Worm (Caenorhabditis elegans) whole organism, L4 larva: ENCODE results near the gene zfp-1.

Experiments
- F37D6.2 ChIP-seq: sonication (generic microtip); optimal IDR thresholded peaks from 2 replicates; lab custom pipeline; 2016; ENCODE audit warnings: mild to moderate bottlenecking, missing genetic modification characterization, missing compliant biosample characterization
- F49E8.2 ChIP-seq: sonication (generic microtip); optimal IDR thresholded peaks from 2 replicates; lab custom pipeline; 2016; ENCODE audit warnings: missing compliant biosample characterization, mild to moderate bottlenecking, missing genetic modification characterization, borderline replicate concordance
- R02D3.7 ChIP-seq: fragments of 150-350 bp; sonication (generic microtip); optimal IDR thresholded peaks from 3 replicates; lab custom pipeline; 2014; ENCODE audit warnings: missing biosample characterization, missing genetic modification characterization
- T20F7.1 ChIP-seq: fragments of 200-800 bp; sonication (Bioruptor generic); optimal IDR thresholded peaks from 2 replicates; lab custom pipeline; 2018; ENCODE audit warnings: mild to moderate bottlenecking, missing genetic modification characterization, missing compliant biosample characterization
- Y75B8A.6 ChIP-seq: fragments of 200-800 bp; sonication (Bioruptor generic); IDR thresholded peaks from 2 replicates; pipeline ENCODE4 v1.3.6; 2022; ENCODE audit warnings: missing genetic modification reagents, missing genetic modification characterization, missing compliant biosample characterization
- ZK546.5 ChIP-seq, 2 experiments: sonication (generic microtip); optimal IDR thresholded peaks; 2 replicates each; lab custom pipeline; 2017; ENCODE audit warnings: missing biosample characterization in 2 of 2, missing genetic modification characterization in 2 of 2
- aly-2 ChIP-seq: sonication (generic microtip); optimal IDR thresholded peaks from 2 replicates; lab custom pipeline; 2018; ENCODE audit warnings: missing biosample characterization, missing genetic modification characterization
- ama-1 ChIP-seq: fragments of 150-350 bp; optimal IDR thresholded peaks from 2 replicates; lab custom pipeline; 2014; ENCODE audit warnings: inconsistent platforms, mixed read lengths
- ceh-20 ChIP-seq: fragments of 200-800 bp; sonication (Bioruptor generic); IDR thresholded peaks from 2 replicates; pipeline ENCODE4 v1.3.6; 2022; ENCODE audit warnings: missing genetic modification reagents, missing genetic modification characterization, missing compliant biosample characterization
- ceh-28 ChIP-seq: fragments of 150-350 bp; optimal IDR thresholded peaks from 2 replicates; lab custom pipeline; 2014; ENCODE audit warnings: missing biosample characterization, missing genetic modification reagents, missing genetic modification characterization
- ceh-32 ChIP-seq: sonication (generic microtip); optimal IDR thresholded peaks from 2 replicates; lab custom pipeline; 2016; ENCODE audit warnings: mild to moderate bottlenecking, missing genetic modification characterization, missing compliant biosample characterization; ENCODE audit not compliant: poor library complexity
- ceh-62 ChIP-seq: sonication (generic microtip); optimal IDR thresholded peaks from 2 replicates; lab custom pipeline; 2017; ENCODE audit warnings: missing biosample characterization, missing genetic modification characterization
- daf-8 ChIP-seq: fragments of 200-800 bp; sonication (Bioruptor generic); IDR thresholded peaks from 2 replicates; pipeline ENCODE4 v1.3.6; 2022; ENCODE audit warnings: missing genetic modification characterization, missing compliant biosample characterization
- dmd-6 ChIP-seq: fragments of 200-800 bp; sonication (Bioruptor generic); IDR thresholded peaks from 2 replicates; pipeline ENCODE4 v1.3.6; 2022; ENCODE audit warnings: missing genetic modification reagents, missing genetic modification characterization, missing compliant biosample characterization
- dmd-8 ChIP-seq: fragments of 200-800 bp; sonication (Bioruptor generic); IDR thresholded peaks from 2 replicates; pipeline ENCODE4 v1.3.6; 2022; ENCODE audit warnings: missing genetic modification characterization, missing compliant biosample characterization
- duxl-1 ChIP-seq: sonication (generic microtip); optimal IDR thresholded peaks from 2 replicates; lab custom pipeline; 2016; ENCODE audit warnings: mild to moderate bottlenecking, missing genetic modification characterization, moderate library complexity, missing compliant biosample characterization; ENCODE audit not compliant: poor library complexity
- dve-1 ChIP-seq: sonication (generic microtip); optimal IDR thresholded peaks from 2 replicates; lab custom pipeline; 2017; ENCODE audit warnings: antibody characterized with exemption, mild to moderate bottlenecking, missing genetic modification characterization, missing compliant biosample characterization; ENCODE audit not compliant: insufficient read depth
- egl-27 ChIP-seq: sonication (generic microtip); optimal IDR thresholded peaks from 3 replicates; lab custom pipeline; 2017; ENCODE audit warnings: missing biosample characterization, missing genetic modification reagents, missing genetic modification characterization
- fkh-10 ChIP-seq: fragments of 150-350 bp; optimal IDR thresholded peaks from 2 replicates; lab custom pipeline; 2014; ENCODE audit warnings: missing biosample characterization, missing genetic modification reagents, missing genetic modification characterization
- fos-1 ChIP-seq: fragments of 150-350 bp; optimal IDR thresholded peaks from 2 replicates; lab custom pipeline; 2014; ENCODE audit warnings: missing biosample characterization, missing genetic modification characterization
- gei-8 ChIP-seq: fragments of 200-800 bp; sonication (Bioruptor generic); optimal IDR thresholded peaks from 2 replicates; lab custom pipeline; 2018; ENCODE audit warnings: mild to moderate bottlenecking, missing genetic modification characterization, missing compliant biosample characterization
- hmg-1.1 ChIP-seq: fragments of 200-800 bp; sonication (Bioruptor generic); IDR thresholded peaks from 2 replicates; pipeline ENCODE4 v1.3.6; 2022; ENCODE audit warnings: missing genetic modification reagents, missing genetic modification characterization, missing compliant biosample characterization
- lin-15B ChIP-seq: fragments of 150-350 bp; sonication (generic microtip); optimal IDR thresholded peaks from 3 replicates; lab custom pipeline; 2014; ENCODE audit warnings: missing biosample characterization, missing genetic modification characterization
- lin-29 ChIP-seq: fragments of 200-800 bp; sonication (Bioruptor generic); IDR thresholded peaks from 2 replicates; pipeline ENCODE4 v1.3.6; 2022; ENCODE audit warnings: missing genetic modification reagents, missing genetic modification characterization, missing compliant biosample characterization
- lin-38 ChIP-seq: fragments of 200-800 bp; sonication (Bioruptor generic); IDR thresholded peaks from 2 replicates; pipeline ENCODE4 v1.3.6; 2022; ENCODE audit warnings: missing genetic modification reagents, missing genetic modification characterization, missing compliant biosample characterization
- lir-3 ChIP-seq: sonication (generic microtip); optimal IDR thresholded peaks from 2 replicates; lab custom pipeline; 2016; ENCODE audit warnings: mild to moderate bottlenecking, missing genetic modification characterization, missing compliant biosample characterization
- lsy-2 ChIP-seq, 2 experiments: fragments of 150-350 bp in 1 of 2; sonication (generic microtip) in 1 of 2; optimal IDR thresholded peaks; 2 replicates each; lab custom pipeline; 2014 to 2017; ENCODE audit warnings: missing biosample characterization in 2 of 2, missing genetic modification characterization in 2 of 2
- mdt-29 ChIP-seq: fragments of 200-800 bp; sonication (Bioruptor generic); IDR thresholded peaks from 2 replicates; pipeline ENCODE4 v1.3.6; 2022; ENCODE audit warnings: missing genetic modification reagents, missing genetic modification characterization, missing compliant biosample characterization
- mxl-2 ChIP-seq: fragments of 200-800 bp; sonication (Bioruptor generic); conservative IDR thresholded peaks from 2 replicates; pipeline ENCODE4 v1.3.6; 2022; ENCODE audit warnings: missing genetic modification reagents, missing genetic modification characterization, missing compliant biosample characterization
- mxl-3 ChIP-seq: fragments of 200-800 bp; sonication (Bioruptor generic); optimal IDR thresholded peaks from 2 replicates; lab custom pipeline; 2018; ENCODE audit warnings: mild to moderate bottlenecking, missing genetic modification characterization, missing compliant biosample characterization
- nhr-102 ChIP-seq: sonication (generic microtip); optimal IDR thresholded peaks from 2 replicates; lab custom pipeline; 2016; ENCODE audit warnings: mild to moderate bottlenecking, missing genetic modification characterization, moderate library complexity, missing compliant biosample characterization
- nhr-11 ChIP-seq: fragments of 150-350 bp; optimal IDR thresholded peaks from 2 replicates; lab custom pipeline; 2014; ENCODE audit warnings: missing biosample characterization, missing genetic modification characterization
- nhr-25 ChIP-seq: sonication (generic microtip); optimal IDR thresholded peaks from 2 replicates; lab custom pipeline; 2017; ENCODE audit warnings: missing genetic modification characterization, mild to moderate bottlenecking, missing compliant biosample characterization, antibody characterized with exemption, moderate library complexity, borderline replicate concordance; ENCODE audit not compliant: insufficient read depth
- nhr-28 ChIP-seq: fragments of 150-350 bp; optimal IDR thresholded peaks from 2 replicates; lab custom pipeline; 2014; ENCODE audit warnings: missing biosample characterization, missing genetic modification characterization
- nhr-48 ChIP-seq: sonication (generic microtip); optimal IDR thresholded peaks from 2 replicates; lab custom pipeline; 2016; ENCODE audit warnings: mild to moderate bottlenecking, missing genetic modification characterization, missing compliant biosample characterization
- nhr-76 ChIP-seq: fragments of 150-350 bp; optimal IDR thresholded peaks from 2 replicates; lab custom pipeline; 2014; ENCODE audit warnings: missing biosample characterization, missing genetic modification characterization
- nhr-77 ChIP-seq: fragments of 150-350 bp; optimal IDR thresholded peaks from 2 replicates; lab custom pipeline; 2014; ENCODE audit warnings: missing biosample characterization, missing genetic modification characterization
- pha-4 ChIP-seq, 2 experiments: fragments of 150-350 bp in 1 of 2; fragments of 200-800 bp in 1 of 2; sonication (Bioruptor generic) in 1 of 2; IDR thresholded peaks in 1 of 2; optimal IDR thresholded peaks in 1 of 2; 2 replicates each; pipeline versions ENCODE4 v1.3.6 to Lab custom; 2014 to 2022; ENCODE audit warnings: missing genetic modification characterization in 2 of 2, missing genetic modification reagents in 2 of 2, missing biosample characterization in 1 of 2, missing compliant biosample characterization in 1 of 2
- rbr-2 ChIP-seq: sonication (generic microtip); optimal IDR thresholded peaks from 2 replicates; lab custom pipeline; 2016; ENCODE audit warnings: missing genotype, missing genetic modification characterization, missing compliant biosample characterization
- saeg-2 ChIP-seq: fragments of 200-800 bp; sonication (Bioruptor generic); IDR thresholded peaks from 2 replicates; pipeline ENCODE4 v1.3.6; 2022; ENCODE audit warnings: missing genetic modification reagents, missing genetic modification characterization, missing compliant biosample characterization
- skn-1 ChIP-seq: fragments of 150-350 bp; optimal IDR thresholded peaks from 2 replicates; lab custom pipeline; 2014; ENCODE audit warnings: missing biosample characterization, missing genetic modification characterization
- snpc-1.2 ChIP-seq: fragments of 200-800 bp; sonication (Bioruptor generic); IDR thresholded peaks from 2 replicates; pipeline ENCODE4 v1.3.6; 2022; ENCODE audit warnings: missing genetic modification reagents, missing genetic modification characterization, missing compliant biosample characterization
- spr-1 ChIP-seq: sonication (generic microtip); optimal IDR thresholded peaks from 2 replicates; lab custom pipeline; 2016; ENCODE audit warnings: mild to moderate bottlenecking, missing genetic modification characterization, missing compliant biosample characterization
- spr-3 ChIP-seq: fragments of 200-800 bp; sonication (Bioruptor generic); optimal IDR thresholded peaks from 2 replicates; lab custom pipeline; 2018; ENCODE audit warnings: mild to moderate bottlenecking, missing genetic modification characterization, missing compliant biosample characterization
- unc-39 ChIP-seq: sonication (generic microtip); optimal IDR thresholded peaks from 2 replicates; lab custom pipeline; 2017; ENCODE audit warnings: missing biosample characterization, missing genetic modification characterization
- unc-62 ChIP-seq, 3 experiments: fragments of 150-350 bp in 1 of 3; sonication (generic microtip); optimal IDR thresholded peaks in 2 of 3; peaks in 1 of 3; 1 replicate in 1 of 3; 2 replicates in 2 of 3; lab custom pipeline; 2014 to 2017; ENCODE audit warnings: missing biosample characterization in 3 of 3, missing genetic modification characterization in 3 of 3, missing genetic modification reagents in 3 of 3, missing genotype in 1 of 3
- vab-7 ChIP-seq: fragments of 200-800 bp; sonication (Bioruptor generic); IDR thresholded peaks from 2 replicates; pipeline ENCODE4 v1.3.6; 2022; ENCODE audit warnings: missing genetic modification reagents, missing genetic modification characterization, missing compliant biosample characterization
- zag-1 ChIP-seq: fragments of 150-350 bp; optimal IDR thresholded peaks from 2 replicates; lab custom pipeline; 2014; ENCODE audit warnings: missing biosample characterization, missing genetic modification characterization
- zfp-2 ChIP-seq: sonication (generic microtip); optimal IDR thresholded peaks from 2 replicates; lab custom pipeline; 2016; ENCODE audit warnings: mild to moderate bottlenecking, missing genetic modification characterization, missing compliant biosample characterization
- zfp-3 ChIP-seq: fragments of 200-800 bp; sonication (Bioruptor generic); conservative IDR thresholded peaks from 2 replicates; pipeline ENCODE4 v1.3.6; 2022; ENCODE audit warnings: missing genetic modification reagents, missing genetic modification characterization, missing compliant biosample characterization
- ztf-11 ChIP-seq: fragments of 150-350 bp; optimal IDR thresholded peaks from 2 replicates; lab custom pipeline; 2014; ENCODE audit warnings: missing biosample characterization, missing genetic modification characterization

zfp-1 gene

DNA sequence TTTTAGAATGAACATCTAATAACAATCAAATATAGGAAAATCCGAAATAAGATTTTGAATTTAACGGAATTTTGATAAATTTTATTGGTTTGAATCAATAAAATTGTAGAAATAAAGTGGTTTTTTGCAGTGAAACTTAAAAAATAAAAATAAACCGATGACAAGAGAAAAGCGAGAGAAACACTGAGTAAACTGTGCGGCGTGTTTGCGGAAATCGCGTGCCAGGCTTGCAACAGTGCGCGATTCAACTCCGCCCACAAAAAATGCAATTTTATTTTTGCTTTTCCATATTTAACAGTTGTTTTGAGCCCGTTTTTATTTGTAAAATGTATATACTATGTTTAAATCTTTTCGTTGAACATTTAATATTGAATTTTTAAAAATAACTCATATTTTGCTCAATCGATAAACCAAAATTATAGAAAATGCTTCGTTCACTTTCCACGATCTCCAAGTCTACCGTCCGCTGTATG is 23.4 kb upstream of the zfp-1 start, which contains the start of gene mtss-1:
Gene mtss-1 (plus strand): TSS at position 423 of the 473 bp plus-strand sequence.
- TF ChIP-seq dmd-8 (GFP tag; lab: Robert Waterston, UW): no peak
- no peak for TF ChIP-seq fkh-10 (GFP tag; lab: Kevin White, UChicago)
- no peak for TF ChIP-seq ceh-32 (tag; lab: Kevin White, UChicago)
- peak; percentile 43 for TF ChIP-seq nhr-102
- TF ChIP-seq dve-1 (tag; lab: Kevin White, UChicago): peak; percentile 39
- TF ChIP-seq snpc-1.2 (GFP tag; lab: Robert Waterston, UW): no peak
- peak; percentile 42 for TF ChIP-seq T20F7.1 (GFP tag; lab: Kevin White, UChicago)
- TF ChIP-seq spr-1 (tag; lab: Kevin White, UChicago): peak; percentile 41
- no peak for TF ChIP-seq F37D6.2 (tag; lab: Kevin White, UChicago)
- TF ChIP-seq vab-7: no peak
- TF ChIP-seq nhr-28 (tag; lab: Kevin White, UChicago): no peak
- peak; percentile 65 for TF ChIP-seq hmg-1.1
- TF ChIP-seq ztf-11: no peak
- no peak for TF ChIP-seq ama-1 (lab: Kevin White, UChicago)
- TF ChIP-seq nhr-48: peak; percentile 21
- TF ChIP-seq duxl-1: peak; percentile 51
- no peak for TF ChIP-seq saeg-2 (GFP tag; lab: Robert Waterston, UW)
- TF ChIP-seq nhr-11: no peak
- TF ChIP-seq ceh-62 (tag; lab: Kevin White, UChicago): no peak
- TF ChIP-seq nhr-76: no peak
- TF ChIP-seq nhr-77 (tag; lab: Kevin White, UChicago): no peak
- TF ChIP-seq ceh-28: no peak
- TF ChIP-seq F49E8.2 (tag; lab: Kevin White, UChicago): no peak
- no peak for TF ChIP-seq mdt-29 (GFP tag; lab: Robert Waterston, UW)
- TF ChIP-seq zfp-3 (GFP tag; lab: Robert Waterston, UW): no peak
- no peak for TF ChIP-seq ZK546.5 (tag; optimal IDR thresholded peaks at IDR 0.05; lab: Kevin White, UChicago)
- no peak for TF ChIP-seq nhr-25 (tag; lab: Kevin White, UChicago)
- TF ChIP-seq lir-3 (tag; lab: Kevin White, UChicago): no peak
- no peak for TF ChIP-seq unc-39
- no peak for TF ChIP-seq zfp-2 (tag; lab: Kevin White, UChicago)
- no peak for TF ChIP-seq aly-2 (tag; lab: Kevin White, UChicago)
- no peak for TF ChIP-seq lin-15B
- TF ChIP-seq gei-8: no peak
- TF ChIP-seq ceh-20: no peak
- TF ChIP-seq dmd-6 (GFP tag; lab: Robert Waterston, UW): no peak
- TF ChIP-seq egl-27 (tag; lab: Kevin White, UChicago): no peak
- peak; percentile 26 for TF ChIP-seq rbr-2 (tag; lab: Kevin White, UChicago)
- TF ChIP-seq zag-1: no peak
- peak; percentile 13 for TF ChIP-seq mxl-3 (GFP tag; lab: Kevin White, UChicago)
- no peak for TF ChIP-seq lin-29 (GFP tag; lab: Robert Waterston, UW)
- TF ChIP-seq fos-1: no peak
- peak; percentile 67 for TF ChIP-seq lin-38
- no peak for TF ChIP-seq R02D3.7 (tag; lab: Kevin White, UChicago)
- TF ChIP-seq Y75B8A.6 (GFP tag; lab: Robert Waterston, UW): no peak
- TF ChIP-seq spr-3 (GFP tag; lab: Kevin White, UChicago): no peak
- no peak for TF ChIP-seq mxl-2 (GFP tag; lab: Robert Waterston, UW)
- no peak for TF ChIP-seq unc-62 (GFP tag; optimal IDR thresholded peaks at IDR 0.05 in 1 of 2; lab: Kevin White, UChicago)
- no peak for TF ChIP-seq unc-62 (tag; optimal IDR thresholded peaks at IDR 0.05; lab: Kevin White, UChicago)
- TF ChIP-seq skn-1 (tag; lab: Kevin White, UChicago): no peak
- TF ChIP-seq daf-8: no peak
- TF ChIP-seq pha-4 (GFP tag; IDR thresholded peaks at IDR 0.05; lab: Robert Waterston, UW): peak; percentile 39; the same call in 1 of the 2 replicates
- no peak for TF ChIP-seq pha-4 (tag; optimal IDR thresholded peaks at IDR 0.05; lab: Kevin White, UChicago)
- peak in 1 of 2 experiments; percentile 58 for TF ChIP-seq lsy-2 (tag; optimal IDR thresholded peaks at IDR 0.05; lab: Kevin White, UChicago)
